Worm (Caenorhabditis elegans) whole organism, L4/young adult: Measurements from ENCODE around the gene mcm-3.

Experiments
- W03F9.2 ChIP-seq: fragments of 150-350 bp; optimal IDR thresholded peaks from 2 replicates; lab custom pipeline; 2014; ENCODE audit warnings: missing biosample characterization, missing genetic modification characterization
- dao-5 ChIP-seq: sonication (generic microtip); optimal IDR thresholded peaks from 2 replicates; lab custom pipeline; 2016; ENCODE audit warnings: missing genotype, missing genetic modification characterization, moderate library complexity, missing compliant biosample characterization
- him-1 ChIP-seq: sonication (generic microtip); optimal IDR thresholded peaks from 2 replicates; lab custom pipeline; 2016; ENCODE audit warnings: missing genotype, missing genetic modification reagents, missing genetic modification characterization, missing compliant biosample characterization

DNA sequence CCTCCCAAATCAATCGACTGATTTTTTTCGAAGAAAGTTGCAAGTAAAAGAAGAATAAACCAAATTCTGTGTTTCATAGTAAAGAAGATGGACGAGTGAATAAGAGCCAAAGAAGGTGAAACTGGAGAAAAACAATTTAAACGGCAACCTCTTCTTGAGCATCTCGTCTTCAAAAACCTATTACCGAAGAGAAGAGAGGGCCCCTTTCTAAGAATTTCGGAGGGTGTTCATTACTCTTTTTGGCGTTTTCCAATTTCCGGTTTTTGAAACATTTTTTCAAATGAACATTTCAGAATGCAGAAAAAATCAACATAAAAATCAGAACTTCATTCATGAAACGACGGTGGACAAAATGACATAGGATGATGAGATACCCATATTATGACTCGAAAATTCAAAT, 47.8 kb downstream of the mcm-3 start, which contains the start of gene nmr-2:
- no peak for TF ChIP-seq him-1 (tag; lab: Kevin White, UChicago)
- TF ChIP-seq dao-5: no peak
- no peak for TF ChIP-seq W03F9.2 (tag; lab: Kevin White, UChicago)
